Fruit fly (Drosophila melanogaster): ENCODE results near the gene dac.
A peak's percentile ranks its signal among the peaks of the same experiment; 100 is the strongest.

Gene dac

DNA sequence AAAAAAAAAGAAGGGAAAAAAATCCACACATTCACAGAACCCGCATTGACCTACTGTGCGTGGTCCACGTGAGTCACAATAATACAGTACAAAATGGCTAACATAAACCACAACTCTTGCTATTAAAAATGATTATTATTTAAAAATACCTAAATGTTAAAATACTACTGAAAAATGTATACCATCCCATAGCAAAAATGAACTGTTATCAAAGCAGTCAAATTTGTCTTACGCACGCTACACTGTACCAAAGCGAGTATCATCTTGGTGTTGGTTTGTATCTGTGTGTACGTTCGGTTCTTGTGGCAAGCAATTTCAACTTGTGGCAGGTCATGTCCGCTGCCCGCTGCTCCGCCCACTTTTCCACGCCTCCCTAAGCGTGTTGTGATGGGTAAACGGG is 14.7 kb upstream of the dac start:
- no peak for TF ChIP-seq cnc (optimal IDR thresholded peaks at IDR 0.05)
- peak; percentile 35 for TF ChIP-seq CG14711 (tag; optimal IDR thresholded peaks at IDR 0.05)
- no peak for TF ChIP-seq CG11617 (GFP tag; optimal IDR thresholded peaks at IDR 0.05)
- peak; percentile 25 for TF ChIP-seq CG12768 (GFP tag; optimal IDR thresholded peaks at IDR 0.05)
- TF ChIP-seq CG33017 (tag; optimal IDR thresholded peaks at IDR 0.05) = peak; percentile 75
- no peak for TF ChIP-seq ovo (GFP tag; optimal IDR thresholded peaks at IDR 0.05)
- peak; percentile 16 for TF ChIP-seq CG1620 (GFP tag; optimal IDR thresholded peaks at IDR 0.05)
- peak; percentile 69 for TF ChIP-seq CG7101 (tag; optimal IDR thresholded peaks at IDR 0.05)
- TF ChIP-seq bab1 (GFP tag; optimal IDR thresholded peaks at IDR 0.05) = peak; percentile 37
- TF ChIP-seq toe (GFP tag; optimal IDR thresholded peaks at IDR 0.05) = peak; percentile 40
- no peak for TF ChIP-seq pad (GFP tag; optimal IDR thresholded peaks at IDR 0.05)
- TF ChIP-seq tj (GFP tag; optimal IDR thresholded peaks at IDR 0.05) = peak; percentile 22
- peak; percentile 54 for TF ChIP-seq CG5204 (GFP tag; optimal IDR thresholded peaks at IDR 0.05)
- peak; percentile 54 for TF ChIP-seq kay (GFP tag; ENCODE audit: borderline replicate concordance)
- TF ChIP-seq CG7045 (GFP tag; optimal IDR thresholded peaks at IDR 0.05) = peak; percentile 44
- TF ChIP-seq Mnt (GFP tag; optimal IDR thresholded peaks at IDR 0.05) = no peak
- no peak for TF ChIP-seq Clk (GFP tag; optimal IDR thresholded peaks at IDR 0.05)
- peak; percentile 17 for TF ChIP-seq Hr96 (GFP tag; optimal IDR thresholded peaks at IDR 0.05)
- TF ChIP-seq cic (GFP tag; optimal IDR thresholded peaks at IDR 0.05) = no peak
- no peak for TF ChIP-seq Crg-1 (GFP tag; optimal IDR thresholded peaks at IDR 0.05)

DNA sequence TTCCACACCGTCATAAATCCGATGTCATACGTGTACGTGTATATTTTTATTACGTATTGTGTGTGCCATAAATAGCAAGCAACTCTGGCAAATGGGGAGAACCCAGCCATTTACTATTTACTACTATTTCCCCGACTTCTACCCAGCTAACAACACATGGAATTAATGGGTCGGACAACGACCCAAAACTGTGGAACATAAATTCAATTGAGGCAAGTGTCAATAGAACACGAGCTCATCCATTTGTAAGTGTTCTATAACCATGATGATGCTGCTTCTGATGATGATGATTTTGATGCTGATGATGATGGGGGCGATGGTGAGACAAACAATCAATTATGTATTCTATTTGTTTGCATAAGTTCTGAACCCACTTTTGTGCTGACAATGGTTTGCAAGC is 13.8 kb upstream of the dac start:
- TF ChIP-seq tj (GFP tag; optimal IDR thresholded peaks at IDR 0.05) (no peak), bab1 (GFP tag; optimal IDR thresholded peaks at IDR 0.05) (peak; percentile 0), CG12768 (GFP tag; optimal IDR thresholded peaks at IDR 0.05) (no peak), pad (GFP tag; optimal IDR thresholded peaks at IDR 0.05) (no peak)

DNA sequence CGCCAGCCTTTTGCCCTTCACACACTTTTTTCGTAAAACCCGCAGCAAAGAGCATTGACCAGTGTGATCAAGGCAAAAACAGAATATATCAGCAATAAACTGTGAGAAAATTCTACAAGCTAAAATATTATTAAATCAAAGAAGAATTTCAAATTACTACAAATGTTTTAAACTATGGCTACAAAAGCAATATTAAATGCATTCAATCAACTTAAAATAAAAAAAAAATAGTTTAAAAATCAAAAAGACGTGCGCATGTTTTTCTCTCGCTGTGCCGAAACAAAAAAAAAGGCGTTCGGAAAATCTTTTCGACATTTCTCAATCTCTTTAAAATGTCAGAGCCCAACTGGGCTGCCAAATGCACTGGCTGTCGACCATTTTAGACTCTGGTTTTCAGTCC is 12.3 kb upstream of the dac start:
- TF ChIP-seq CG14711 (tag; optimal IDR thresholded peaks at IDR 0.05) = peak; percentile 36
- TF ChIP-seq Hr96 (GFP tag; optimal IDR thresholded peaks at IDR 0.05) = no peak
- TF ChIP-seq ovo (GFP tag; optimal IDR thresholded peaks at IDR 0.05) = no peak
- no peak for TF ChIP-seq CG7045 (GFP tag; optimal IDR thresholded peaks at IDR 0.05)

DNA sequence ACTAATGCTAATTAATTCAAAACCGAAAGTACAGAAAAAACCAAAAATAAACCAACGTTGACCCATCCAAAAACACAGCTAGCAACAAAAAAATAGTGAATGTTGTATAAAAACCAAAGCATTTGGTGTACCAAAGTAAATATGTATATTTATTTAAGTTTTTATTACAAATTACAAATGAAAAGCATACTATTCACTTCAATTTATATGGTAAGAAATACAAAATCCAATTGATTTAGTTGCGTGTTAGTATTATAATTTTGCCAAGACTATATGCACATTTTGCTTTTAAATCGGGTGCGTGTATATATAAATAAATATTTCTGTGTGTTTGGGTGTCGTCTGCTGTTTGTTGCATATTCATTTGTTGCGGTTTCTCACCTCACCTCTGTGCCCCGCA is 11.4 kb upstream of the dac start:
- peak; percentile 71 for TF ChIP-seq kay (GFP tag; ENCODE audit: borderline replicate concordance)
- no peak for TF ChIP-seq CG5204 (GFP tag; optimal IDR thresholded peaks at IDR 0.05)

DNA sequence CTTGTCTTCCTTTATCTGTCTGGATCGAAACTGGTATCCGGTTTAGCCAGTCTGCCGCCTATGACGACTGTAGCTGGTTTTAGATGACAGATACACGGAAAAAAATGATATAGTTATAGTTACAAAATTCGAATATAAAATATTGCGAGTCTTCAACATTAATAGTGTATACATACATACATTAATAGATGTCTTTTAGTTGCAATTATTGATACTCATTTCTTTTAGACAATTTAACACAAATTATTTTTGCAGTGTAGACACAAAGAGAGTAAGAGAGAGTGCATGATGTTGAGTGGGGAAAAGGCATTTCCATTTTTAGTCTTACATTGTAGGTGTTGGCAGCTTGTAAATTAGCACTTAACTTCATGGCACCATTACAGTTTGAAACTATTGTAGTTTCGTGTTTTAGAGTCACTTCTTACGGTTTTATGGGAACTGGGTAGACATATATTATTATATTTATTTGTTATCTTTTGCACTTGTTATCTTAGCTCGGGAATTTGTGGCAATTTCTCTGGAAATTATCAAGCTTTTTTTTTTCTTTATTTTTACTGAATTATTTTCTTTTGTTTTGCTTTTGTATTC is 9.5 kb upstream of the dac start:
- TF ChIP-seq cnc (optimal IDR thresholded peaks at IDR 0.05) (no peak), CG7045 (GFP tag; optimal IDR thresholded peaks at IDR 0.05) (no peak), Mnt (GFP tag; optimal IDR thresholded peaks at IDR 0.05) (peak; percentile 8), Clk (GFP tag; optimal IDR thresholded peaks at IDR 0.05) (no peak), CG1620 (GFP tag; optimal IDR thresholded peaks at IDR 0.05) (peak; percentile 26), ovo (GFP tag; optimal IDR thresholded peaks at IDR 0.05) (peak; percentile 5), CG12768 (GFP tag; optimal IDR thresholded peaks at IDR 0.05) (no peak), Crg-1 (GFP tag; optimal IDR thresholded peaks at IDR 0.05) (no peak), toe (GFP tag; optimal IDR thresholded peaks at IDR 0.05) (no peak), CG33017 (tag; optimal IDR thresholded peaks at IDR 0.05) (peak; percentile 90), tj (GFP tag; optimal IDR thresholded peaks at IDR 0.05) (peak; percentile 59), pad (GFP tag; optimal IDR thresholded peaks at IDR 0.05) (no peak), cic (GFP tag; optimal IDR thresholded peaks at IDR 0.05) (no peak), CG5204 (GFP tag; optimal IDR thresholded peaks at IDR 0.05) (peak; percentile 70), CG11617 (GFP tag; optimal IDR thresholded peaks at IDR 0.05) (peak; percentile 78), Hr96 (GFP tag; optimal IDR thresholded peaks at IDR 0.05) (no peak), kay (GFP tag; ENCODE audit: borderline replicate concordance) (no peak), bab1 (GFP tag; optimal IDR thresholded peaks at IDR 0.05) (no peak), CG14711 (tag; optimal IDR thresholded peaks at IDR 0.05) (no peak), CG7101 (tag; optimal IDR thresholded peaks at IDR 0.05) (peak; percentile 84)

DNA sequence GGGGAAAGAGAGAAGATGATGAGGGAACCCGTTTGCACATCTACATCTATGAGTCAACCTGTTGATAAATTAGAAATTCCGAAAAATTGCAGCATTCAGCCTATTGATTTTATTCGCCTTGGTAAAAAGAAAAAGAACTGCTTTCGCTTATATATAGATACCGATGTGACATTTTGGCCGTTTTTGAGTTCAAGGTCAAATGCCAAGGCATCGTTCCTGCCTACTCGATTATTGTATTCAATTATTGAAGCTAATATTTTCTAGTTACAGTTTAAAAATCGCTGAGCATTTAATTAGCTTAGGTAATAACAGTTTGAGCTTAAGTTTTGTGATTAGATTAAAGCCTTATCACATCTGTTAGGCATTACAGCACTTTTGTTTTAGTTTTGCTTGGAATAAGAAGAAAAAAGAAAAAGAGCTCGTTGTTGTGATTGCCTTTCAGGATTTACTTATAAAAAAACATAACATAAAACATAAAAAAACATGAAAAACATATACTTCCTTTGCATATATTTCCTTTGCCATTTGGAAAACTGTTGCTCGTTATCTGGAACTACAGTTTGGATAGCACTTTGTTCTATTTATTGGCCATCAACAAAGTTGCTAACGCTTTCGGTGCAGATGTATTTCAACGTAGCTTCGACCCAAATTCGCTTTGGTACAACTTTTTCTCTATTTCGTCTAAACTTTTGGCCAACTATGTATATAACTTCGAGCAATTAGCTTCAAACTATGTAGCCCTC is 8.4 kb upstream of the dac start:
- TF ChIP-seq pad (GFP tag; optimal IDR thresholded peaks at IDR 0.05) = no peak
- peak; percentile 91 for TF ChIP-seq kay (GFP tag; ENCODE audit: borderline replicate concordance)

DNA sequence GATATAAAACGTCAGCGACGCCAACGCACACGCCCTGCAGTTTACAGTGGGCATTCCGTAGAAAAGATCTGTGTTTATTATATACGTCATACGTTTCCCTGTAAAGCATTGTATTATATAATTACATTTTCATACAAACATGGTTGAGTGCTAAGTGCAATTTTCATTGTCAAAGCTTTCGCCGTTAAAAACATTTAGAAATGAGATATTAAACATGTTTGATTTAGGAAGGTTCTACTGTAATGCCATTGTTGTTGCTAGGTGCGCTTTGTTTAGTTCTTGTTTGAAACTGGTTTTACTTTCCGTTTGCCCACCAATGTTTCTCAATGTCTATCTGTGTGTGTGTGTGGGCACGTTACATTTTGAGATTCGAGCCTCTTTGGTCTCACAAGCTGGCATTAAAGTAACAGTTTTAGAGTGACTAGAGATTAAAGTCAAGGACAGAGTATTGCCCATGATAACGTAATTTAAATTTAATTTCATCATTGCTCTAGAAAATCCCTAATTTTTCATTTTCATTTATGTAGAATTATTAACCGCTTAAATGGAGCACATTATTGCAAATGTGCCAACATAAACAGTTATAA is 6.9 kb upstream of the dac start:
- TF ChIP-seq Mnt (GFP tag; optimal IDR thresholded peaks at IDR 0.05) (no peak), CG7045 (GFP tag; optimal IDR thresholded peaks at IDR 0.05) (peak; percentile 76), ovo (GFP tag; optimal IDR thresholded peaks at IDR 0.05) (no peak), cnc (optimal IDR thresholded peaks at IDR 0.05) (no peak), cic (GFP tag; optimal IDR thresholded peaks at IDR 0.05) (no peak), kay (GFP tag; ENCODE audit: borderline replicate concordance) (peak; percentile 92), Hr96 (GFP tag; optimal IDR thresholded peaks at IDR 0.05) (peak; percentile 31), CG12768 (GFP tag; optimal IDR thresholded peaks at IDR 0.05) (peak; percentile 74), CG5204 (GFP tag; optimal IDR thresholded peaks at IDR 0.05) (peak; percentile 80), pad (GFP tag; optimal IDR thresholded peaks at IDR 0.05) (peak; percentile 19), CG14711 (tag; optimal IDR thresholded peaks at IDR 0.05) (peak; percentile 65), CG1620 (GFP tag; optimal IDR thresholded peaks at IDR 0.05) (peak; percentile 40), bab1 (GFP tag; optimal IDR thresholded peaks at IDR 0.05) (peak; percentile 83), CG33017 (tag; optimal IDR thresholded peaks at IDR 0.05) (peak; percentile 83), toe (GFP tag; optimal IDR thresholded peaks at IDR 0.05) (peak; percentile 50), CG11617 (GFP tag; optimal IDR thresholded peaks at IDR 0.05) (peak; percentile 70), CG7101 (tag; optimal IDR thresholded peaks at IDR 0.05) (peak; percentile 77), Clk (GFP tag; optimal IDR thresholded peaks at IDR 0.05) (peak; percentile 43), Crg-1 (GFP tag; optimal IDR thresholded peaks at IDR 0.05) (peak; percentile 38), tj (GFP tag; optimal IDR thresholded peaks at IDR 0.05) (peak; percentile 44)
